Fruit fly (Drosophila melanogaster) whole organism, embryonic: ENCODE data around the gene CG7912.

Source experiments
- Aef1 ChIP-seq: fragments of 200-800 bp; sonication (Bioruptor generic); IDR thresholded peaks from 3 replicates; pipeline ENCODE4 v1.3.6; 2022; ENCODE audit warnings: missing biosample characterization, missing genetic modification characterization
- CG11723 ChIP-seq: fragments of 200-800 bp; sonication (Bioruptor generic); optimal IDR thresholded peaks from 2 replicates; lab custom pipeline; 2017; ENCODE audit warnings: missing biosample characterization, mild to moderate bottlenecking, missing genetic modification characterization
- CG12769 ChIP-seq: fragments of 200-800 bp; sonication (Bioruptor generic); optimal IDR thresholded peaks from 2 replicates; lab custom pipeline; 2019; ENCODE audit warnings: missing biosample characterization, mild to moderate bottlenecking, missing genetic modification characterization, moderate library complexity
- CG12942 ChIP-seq: fragments of 200-800 bp; sonication (Bioruptor generic); optimal IDR thresholded peaks from 3 replicates; lab custom pipeline; 2016; ENCODE audit warnings: missing biosample characterization, missing genetic modification characterization
- CG13624 ChIP-seq: fragments of 200-800 bp; sonication (Bioruptor generic); optimal IDR thresholded peaks from 2 replicates; lab custom pipeline; 2016; ENCODE audit warnings: missing biosample characterization, missing genetic modification characterization
- CG1529 ChIP-seq: fragments of 200-800 bp; sonication (Bioruptor generic); optimal IDR thresholded peaks from 3 replicates; lab custom pipeline; 2018; ENCODE audit warnings: missing biosample characterization, missing genetic modification characterization
- CG1602 ChIP-seq: fragments of 200-800 bp; sonication (Bioruptor generic); optimal IDR thresholded peaks from 3 replicates; lab custom pipeline; 2016; ENCODE audit warnings: missing biosample characterization, missing genetic modification characterization
- CG2120 ChIP-seq: fragments of 200-800 bp; sonication (Bioruptor generic); optimal IDR thresholded peaks from 3 replicates; lab custom pipeline; 2016; ENCODE audit warnings: missing biosample characterization, missing genetic modification characterization
- CG2712 ChIP-seq: fragments of 200-800 bp; optimal IDR thresholded peaks from 3 replicates; lab custom pipeline; 2019; ENCODE audit warnings: missing biosample characterization, mild to moderate bottlenecking, missing genetic modification characterization, moderate library complexity
- CG32767 ChIP-seq: fragments of 200-800 bp; sonication (Bioruptor generic); IDR thresholded peaks from 2 replicates; pipeline ENCODE4 v1.3.6; 2022; ENCODE audit warnings: missing biosample characterization, missing genetic modification characterization
- CG4617 ChIP-seq: fragments of 200-800 bp; sonication (Bioruptor generic); optimal IDR thresholded peaks from 3 replicates; lab custom pipeline; 2016; ENCODE audit warnings: missing biosample characterization, missing genetic modification characterization, borderline replicate concordance
- CG4820 ChIP-seq: fragments of 200-800 bp; sonication (Bioruptor generic); optimal IDR thresholded peaks from 3 replicates; lab custom pipeline; 2016; ENCODE audit warnings: missing biosample characterization, missing genetic modification characterization
- Camta ChIP-seq: fragments of 200-800 bp; sonication (Bioruptor generic); optimal IDR thresholded peaks from 2 replicates; lab custom pipeline; 2016; ENCODE audit warnings: missing biosample characterization, missing genetic modification characterization
- Chrac-16 ChIP-seq: fragments of 200-800 bp; sonication (Bioruptor generic); optimal IDR thresholded peaks from 3 replicates; lab custom pipeline; 2016; ENCODE audit warnings: missing biosample characterization, missing genetic modification characterization
- Dip2 ChIP-seq: fragments of 200-800 bp; sonication (Bioruptor generic); IDR thresholded peaks from 2 replicates; pipeline ENCODE4 v1.3.6; 2022; ENCODE audit warnings: missing biosample characterization, missing genetic modification characterization
- Dp ChIP-seq: fragments of 200-800 bp; sonication (Bioruptor generic); optimal IDR thresholded peaks from 2 replicates; lab custom pipeline; 2018; ENCODE audit warnings: missing biosample characterization, mild to moderate bottlenecking, missing genetic modification characterization, moderate library complexity
- Fer3 ChIP-seq: fragments of 200-800 bp; sonication (Bioruptor generic); optimal IDR thresholded peaks from 2 replicates; lab custom pipeline; 2018; ENCODE audit warnings: missing biosample characterization, mild to moderate bottlenecking, missing genetic modification characterization, moderate library complexity
- GATAe ChIP-seq: fragments of 200-800 bp; sonication (Bioruptor generic); conservative IDR thresholded peaks from 2 replicates; pipeline ENCODE4 v1.3.6; 2022; ENCODE audit warnings: missing biosample characterization, missing genetic modification characterization
- Hr78 ChIP-seq, 2 experiments: fragments of 200-800 bp in 1 of 2; fragments of >200 bp in 1 of 2; sonication (Bioruptor generic) in 1 of 2; optimal IDR thresholded peaks; 2 replicates each; lab custom pipeline; 2017 to 2019; ENCODE audit warnings: missing biosample characterization in 2 of 2, missing genetic modification characterization in 2 of 2, mild to moderate bottlenecking in 1 of 2, moderate library complexity in 1 of 2
- Mrtf ChIP-seq: fragments of 200-800 bp; sonication (Bioruptor generic); IDR thresholded peaks from 3 replicates; pipeline ENCODE4 v1.3.6; 2022; ENCODE audit warnings: missing biosample characterization, missing genetic modification characterization
- NC2β ChIP-seq: fragments of 200-800 bp; sonication (Bioruptor generic); optimal IDR thresholded peaks from 2 replicates; lab custom pipeline; 2016; ENCODE audit warnings: missing biosample characterization, missing genetic modification characterization
- Optix ChIP-seq: fragments of 200-800 bp; sonication (Bioruptor generic); IDR thresholded peaks from 3 replicates; pipeline ENCODE4 v1.3.6; 2022; ENCODE audit warnings: missing biosample characterization, missing genetic modification characterization
- PHDP ChIP-seq: fragments of 200-800 bp; sonication (Bioruptor generic); optimal IDR thresholded peaks from 3 replicates; lab custom pipeline; 2018; ENCODE audit warnings: missing biosample characterization, mild to moderate bottlenecking, missing genetic modification characterization, moderate library complexity
- Pdp1 ChIP-seq, 2 experiments: fragments of 200-800 bp; sonication (Bioruptor generic); optimal IDR thresholded peaks; 3 replicates each; lab custom pipeline; 2016; ENCODE audit warnings: missing biosample characterization in 2 of 2, missing genetic modification characterization in 2 of 2, mild to moderate bottlenecking in 1 of 2, moderate library complexity in 1 of 2
- Scr ChIP-seq: fragments of 200-800 bp; sonication (Bioruptor generic); IDR thresholded peaks from 2 replicates; pipeline ENCODE4 v1.3.6; 2022; ENCODE audit warnings: missing biosample characterization, missing genetic modification characterization; ENCODE audit not compliant: partially characterized antibody
- Taf1 ChIP-seq: fragments of 200-800 bp; sonication (Bioruptor generic); IDR thresholded peaks from 2 replicates; pipeline ENCODE4 v1.3.6; 2022; ENCODE audit warnings: missing biosample characterization, missing genetic modification characterization
- Tbp ChIP-seq: fragments of >200 bp; optimal IDR thresholded peaks from 2 replicates; lab custom pipeline; 2018; ENCODE audit warnings: missing biosample characterization, missing genetic modification characterization
- Trl ChIP-seq, 3 experiments: fragments of >200 bp in 2 of 3; fragments of 200-800 bp in 1 of 3; sonication (Bioruptor generic) in 1 of 3; optimal IDR thresholded peaks; 2 replicates in 1 of 3; 3 replicates in 2 of 3; lab custom pipeline; 2016 to 2017; ENCODE audit warnings: missing biosample characterization in 1 of 3, missing genetic modification characterization in 1 of 3
- Xrp1 ChIP-seq: fragments of 200-800 bp; sonication (Bioruptor generic); IDR thresholded peaks from 2 replicates; pipeline ENCODE4 v1.3.6; 2022; ENCODE audit warnings: missing biosample characterization, missing genetic modification characterization
- caup ChIP-seq: fragments of 200-800 bp; sonication (Bioruptor generic); optimal IDR thresholded peaks from 3 replicates; lab custom pipeline; 2017; ENCODE audit warnings: missing biosample characterization, mild to moderate bottlenecking, missing genetic modification characterization, moderate library complexity; ENCODE audit not compliant: severe bottlenecking
- corto ChIP-seq: fragments of 200-800 bp; sonication (Bioruptor generic); optimal IDR thresholded peaks from 2 replicates; lab custom pipeline; 2016; ENCODE audit warnings: missing biosample characterization, mild to moderate bottlenecking, missing genetic modification characterization, moderate library complexity
- emc ChIP-seq: fragments of 200-800 bp; sonication (Bioruptor generic); optimal IDR thresholded peaks from 2 replicates; lab custom pipeline; 2016; ENCODE audit warnings: missing biosample characterization, missing genetic modification characterization
- eyg ChIP-seq: fragments of 200-800 bp; sonication (Bioruptor generic); optimal IDR thresholded peaks from 3 replicates; lab custom pipeline; 2016; ENCODE audit warnings: missing biosample characterization, missing genetic modification characterization
- gce ChIP-seq: fragments of 200-800 bp; sonication (Bioruptor generic); IDR thresholded peaks from 3 replicates; pipeline ENCODE4 v1.3.6; 2022; ENCODE audit warnings: missing biosample characterization, missing genetic modification characterization
- gcm2 ChIP-seq: fragments of 200-800 bp; sonication (Bioruptor generic); optimal IDR thresholded peaks from 2 replicates; lab custom pipeline; 2016; ENCODE audit warnings: missing biosample characterization, missing genetic modification characterization
- gsb ChIP-seq: fragments of 200-800 bp; sonication (Bioruptor generic); IDR thresholded peaks from 2 replicates; pipeline ENCODE4 v1.3.6; 2022; ENCODE audit warnings: missing biosample characterization, missing genetic modification characterization
- hb ChIP-seq: fragments of 200-800 bp; sonication (Bioruptor generic); IDR thresholded peaks from 3 replicates; pipeline ENCODE4 v1.3.6; 2022; ENCODE audit warnings: missing biosample characterization, missing genetic modification characterization; ENCODE audit not compliant: partially characterized antibody
- inv ChIP-seq: fragments of 200-800 bp; sonication (Bioruptor generic); IDR thresholded peaks from 2 replicates; pipeline ENCODE4 v1.3.6; 2022; ENCODE audit warnings: missing biosample characterization, missing genetic modification characterization; ENCODE audit not compliant: partially characterized antibody
- kah ChIP-seq: fragments of 200-800 bp; sonication (Bioruptor generic); optimal IDR thresholded peaks from 2 replicates; lab custom pipeline; 2018; ENCODE audit warnings: missing biosample characterization, mild to moderate bottlenecking, missing genetic modification characterization
- ken ChIP-seq: fragments of 200-800 bp; sonication (Bioruptor generic); IDR thresholded peaks from 3 replicates; pipeline ENCODE4 v1.3.6; 2022; ENCODE audit warnings: missing biosample characterization, missing genetic modification characterization
- kni ChIP-seq: fragments of 200-800 bp; sonication (Bioruptor generic); optimal IDR thresholded peaks from 3 replicates; lab custom pipeline; 2017; ENCODE audit warnings: mild to moderate bottlenecking, missing biosample characterization, missing genetic modification reagents, missing genetic modification characterization
- lola ChIP-seq, 3 experiments: fragments of >200 bp in 2 of 3; fragments of 200-800 bp in 1 of 3; sonication (Bioruptor generic) in 1 of 3; optimal IDR thresholded peaks; 2 replicates each; lab custom pipeline; 2017 to 2019; ENCODE audit warnings: missing biosample characterization in 3 of 3, missing genetic modification characterization in 3 of 3, mild to moderate bottlenecking in 1 of 3, moderate library complexity in 1 of 3
- nmo ChIP-seq: fragments of 200-800 bp; sonication (Bioruptor generic); optimal IDR thresholded peaks from 2 replicates; lab custom pipeline; 2018; ENCODE audit warnings: missing biosample characterization, mild to moderate bottlenecking, missing genetic modification characterization, moderate library complexity
- onecut ChIP-seq: fragments of 200-800 bp; sonication (Bioruptor generic); IDR thresholded peaks from 2 replicates; pipeline ENCODE4 v1.3.6; 2022; ENCODE audit warnings: missing biosample characterization, missing genetic modification characterization
- pum ChIP-seq: fragments of 200-800 bp; sonication (Bioruptor generic); optimal IDR thresholded peaks from 2 replicates; lab custom pipeline; 2016; ENCODE audit warnings: missing biosample characterization, missing genetic modification characterization
- repo ChIP-seq: fragments of 200-800 bp; sonication (Bioruptor generic); optimal IDR thresholded peaks from 2 replicates; lab custom pipeline; 2016; ENCODE audit warnings: missing biosample characterization, missing genetic modification characterization
- rib ChIP-seq: fragments of 200-800 bp; sonication (Bioruptor generic); IDR thresholded peaks from 2 replicates; pipeline ENCODE4 v1.3.6; 2022; ENCODE audit warnings: missing biosample characterization, missing genetic modification characterization
- shn ChIP-seq: fragments of 200-800 bp; sonication (Bioruptor generic); optimal IDR thresholded peaks from 3 replicates; lab custom pipeline; 2016; ENCODE audit warnings: missing biosample characterization, missing genetic modification characterization
- so ChIP-seq: fragments of 200-800 bp; sonication (Bioruptor generic); IDR thresholded peaks from 3 replicates; pipeline ENCODE4 v1.3.6; 2022; ENCODE audit warnings: missing biosample characterization, missing genetic modification characterization
- sr ChIP-seq: fragments of 200-800 bp; sonication (Bioruptor generic); IDR thresholded peaks from 3 replicates; pipeline ENCODE4 v1.3.6; 2022; ENCODE audit warnings: missing biosample characterization, missing genetic modification characterization
- wor ChIP-seq: fragments of 200-800 bp; sonication (Bioruptor generic); IDR thresholded peaks from 2 replicates; pipeline ENCODE4 v1.3.6; 2022; ENCODE audit warnings: missing biosample characterization, missing genetic modification characterization

The CG7912 gene

dm6 chr3R:30021009-30021408, 12.0 kb upstream of the CG7912 start (continued):
- peak; percentile 48; the same call in 1 of the 2 replicates for TF ChIP-seq Xrp1 (GFP tag; lab: Robert Waterston, UW)
- TF ChIP-seq CG13624 (GFP tag; lab: Kevin White, UChicago): no peak
- no peak for TF ChIP-seq gcm2 (GFP tag; lab: Kevin White, UChicago)
- TF ChIP-seq CG12942 (GFP tag; lab: Kevin White, UChicago): no peak
- TF ChIP-seq Hr78 (GFP tag; optimal IDR thresholded peaks at IDR 0.05; lab: Kevin White, UChicago): no peak
- TF ChIP-seq emc: no peak
- no peak for TF ChIP-seq pum
- no peak for TF ChIP-seq CG4617
- TF ChIP-seq Trl (optimal IDR thresholded peaks at IDR 0.05; lab: Kevin White, UChicago): no peak
- TF ChIP-seq Trl (GFP tag; optimal IDR thresholded peaks at IDR 0.05; lab: Kevin White, UChicago): no peak
- TF ChIP-seq CG1602: no peak
- TF ChIP-seq kni (GFP tag; lab: Kevin White, UChicago): no peak
- TF ChIP-seq corto (GFP tag; lab: Kevin White, UChicago): no peak
- TF ChIP-seq GATAe (GFP tag; lab: Robert Waterston, UW): no peak
- no peak for TF ChIP-seq lola (GFP tag; optimal IDR thresholded peaks at IDR 0.05; lab: Kevin White, UChicago)
- no peak for TF ChIP-seq hb (GFP tag; lab: Robert Waterston, UW)
- TF ChIP-seq CG12769: no peak
- TF ChIP-seq Chrac-16 (GFP tag; lab: Kevin White, UChicago): no peak
- no peak for TF ChIP-seq CG4820
- TF ChIP-seq Pdp1 (GFP tag; optimal IDR thresholded peaks at IDR 0.05; lab: Kevin White, UChicago): no peak
- TF ChIP-seq so (GFP tag; lab: Robert Waterston, UW): no peak
- TF ChIP-seq Dip2 (GFP tag; lab: Robert Waterston, UW): no peak
- no peak for TF ChIP-seq onecut (GFP tag; lab: Robert Waterston, UW)
- TF ChIP-seq sr (GFP tag; lab: Robert Waterston, UW): no peak
- no peak for TF ChIP-seq ken (GFP tag; lab: Robert Waterston, UW)
- TF ChIP-seq Aef1: no peak
- no peak for TF ChIP-seq Camta (GFP tag; lab: Kevin White, UChicago)
- TF ChIP-seq Optix (GFP tag; lab: Robert Waterston, UW): no peak
- TF ChIP-seq PHDP: no peak
- TF ChIP-seq Mrtf (GFP tag; lab: Robert Waterston, UW): no peak
- TF ChIP-seq Fer3 (tag; lab: Kevin White, UChicago): no peak
- TF ChIP-seq eyg (GFP tag; lab: Kevin White, UChicago): no peak
- no peak for TF ChIP-seq wor (GFP tag; lab: Robert Waterston, UW)
- TF ChIP-seq Scr (GFP tag; lab: Robert Waterston, UW): no peak
- TF ChIP-seq CG2712: peak; percentile 30
- TF ChIP-seq CG2120 (GFP tag; lab: Kevin White, UChicago): peak; percentile 10
- TF ChIP-seq NC2β: no peak
- TF ChIP-seq gsb: no peak
- TF ChIP-seq Taf1 (GFP tag; lab: Robert Waterston, UW): no peak
- no peak for TF ChIP-seq caup (GFP tag; lab: Kevin White, UChicago)
- no peak for TF ChIP-seq CG32767
- no peak for TF ChIP-seq kah (GFP tag; lab: Kevin White, UChicago)
- no peak for TF ChIP-seq CG11723
- no peak for TF ChIP-seq CG1529 (GFP tag; lab: Kevin White, UChicago)
- no peak for TF ChIP-seq gce
- no peak for TF ChIP-seq Tbp
- no peak for TF ChIP-seq Dp (GFP tag; lab: Kevin White, UChicago)
- no peak for TF ChIP-seq repo (GFP tag; lab: Kevin White, UChicago)
- peak; percentile 12 for TF ChIP-seq nmo (GFP tag; lab: Kevin White, UChicago)
- TF ChIP-seq rib (GFP tag; lab: Robert Waterston, UW): no peak
- no peak for TF ChIP-seq inv
- no peak for TF ChIP-seq shn (GFP tag; lab: Kevin White, UChicago)
